Worm (Caenorhabditis elegans) whole organism, early embryonic: ENCODE results near the gene C17C3.5.

ENCODE experiments used
- ama-1 ChIP-seq: fragments of 150-350 bp; optimal IDR thresholded peaks from 2 replicates; lab custom pipeline; 2014
- ets-7 ChIP-seq: sonication (generic microtip); optimal IDR thresholded peaks from 2 replicates; lab custom pipeline; 2016; ENCODE audit warnings: missing genotype, missing genetic modification characterization, missing compliant biosample characterization
- scrt-1 ChIP-seq: fragments of 200-800 bp; sonication (Bioruptor generic); IDR thresholded peaks from 2 replicates; pipeline ENCODE4 v1.3.6; 2022; ENCODE audit warnings: missing genetic modification characterization, missing compliant biosample characterization

ce11 chrII:5553531-5553930 lies 1.9 kb downstream of the C17C3.5 start:
- TF ChIP-seq ama-1 (lab: Kevin White, UChicago) (no peak), ets-7 (tag; lab: Kevin White, UChicago) (no peak), scrt-1 (GFP tag; lab: Robert Waterston, UW) (no peak)
